Fruit fly (Drosophila melanogaster): ENCODE results near the gene tld.
A peak's percentile ranks its signal among the peaks of the same experiment; 100 is the strongest.

The tld gene

dm6 chr3R:24787042-24787565 lies 37.6 kb downstream of the tld start, which contains the start of gene CG5805 (continued):
- TF ChIP-seq phol (tag; optimal IDR thresholded peaks at IDR 0.05) (peak; percentile 88), B-H2 (GFP tag; optimal IDR thresholded peaks at IDR 0.05) (peak; percentile 86), Taf1 (GFP tag; IDR thresholded peaks at IDR 0.05) (peak; percentile 30; the same call in 1 of the 2 replicates), CG13775 (GFP tag; optimal IDR thresholded peaks at IDR 0.05) (peak; percentile 93), cg (GFP tag; optimal IDR thresholded peaks at IDR 0.05) (no peak), Atf3 (GFP tag; optimal IDR thresholded peaks at IDR 0.05) (peak; percentile 47), Oaz (GFP tag; IDR thresholded peaks at IDR 0.05) (peak; percentile 55), nerfin-1 (tag; optimal IDR thresholded peaks at IDR 0.05) (peak; percentile 75), sim (GFP tag; IDR thresholded peaks at IDR 0.05) (peak; percentile 48; the same call in 1 of the 2 replicates), lola (GFP tag; optimal IDR thresholded peaks at IDR 0.05) (no peak), CG3163 (GFP tag; optimal IDR thresholded peaks at IDR 0.05) (peak; percentile 85), p53 (GFP tag; optimal IDR thresholded peaks at IDR 0.05) (peak; percentile 54), emc (GFP tag; optimal IDR thresholded peaks at IDR 0.05) (peak; percentile 81), unc-4 (GFP tag; IDR thresholded peaks at IDR 0.05; ENCODE audit: partially characterized antibody) (no peak), ara (GFP tag; IDR thresholded peaks at IDR 0.05) (peak; percentile 73), ranshi (GFP tag; IDR thresholded peaks at IDR 0.05) (peak; percentile 79), CG11398 (GFP tag; optimal IDR thresholded peaks at IDR 0.05) (peak; percentile 73), CG2120 (GFP tag; optimal IDR thresholded peaks at IDR 0.05) (peak; percentile 59), GATAe (GFP tag; conservative IDR thresholded peaks at IDR 0.05) (peak; percentile 60), scrt (GFP tag; optimal IDR thresholded peaks at IDR 0.05) (peak; percentile 81), pita (GFP tag; optimal IDR thresholded peaks at IDR 0.05) (peak; percentile 64), CG18764 (GFP tag; optimal IDR thresholded peaks at IDR 0.05) (peak; percentile 75), CG12155 (GFP tag; optimal IDR thresholded peaks at IDR 0.05) (peak; percentile 63), NK7.1 (GFP tag; optimal IDR thresholded peaks at IDR 0.05) (peak; percentile 70), CrebB (tag; optimal IDR thresholded peaks at IDR 0.05) (peak; percentile 77), jumu (GFP tag; optimal IDR thresholded peaks at IDR 0.05) (peak; percentile 17), CG17361 (GFP tag; IDR thresholded peaks at IDR 0.05) (peak; percentile 88), H15 (GFP tag; IDR thresholded peaks at IDR 0.05) (peak; percentile 86), CG12744 (GFP tag; optimal IDR thresholded peaks at IDR 0.05) (peak; percentile 63), H2.0 (GFP tag; IDR thresholded peaks at IDR 0.05) (peak; percentile 82), HHEX (GFP tag; optimal IDR thresholded peaks at IDR 0.05) (peak; percentile 93), bsh (GFP tag; optimal IDR thresholded peaks at IDR 0.05) (peak in 1 of 2 experiments; percentile 72), CG5180 (GFP tag; optimal IDR thresholded peaks at IDR 0.05) (peak; percentile 56), ERR (GFP tag; optimal IDR thresholded peaks at IDR 0.05) (peak; percentile 43), CG11247 (GFP tag; IDR thresholded peaks at IDR 0.05) (peak; percentile 79), Blimp-1 (GFP tag; optimal IDR thresholded peaks at IDR 0.05) (peak; percentile 53), pfk (GFP tag; optimal IDR thresholded peaks at IDR 0.05) (peak; percentile 50), CG11093 (GFP tag; IDR thresholded peaks at IDR 0.05) (peak; percentile 14; the same call in 1 of the 3 replicates), CG17568 (GFP tag; optimal IDR thresholded peaks at IDR 0.05) (no peak), CG17912 (GFP tag; optimal IDR thresholded peaks at IDR 0.05) (peak; percentile 87), CG7839 (tag; optimal IDR thresholded peaks at IDR 0.05) (peak; percentile 81), Xbp1 (GFP tag; optimal IDR thresholded peaks at IDR 0.05) (peak; percentile 81), Ssrp (tag; optimal IDR thresholded peaks at IDR 0.05) (peak; percentile 58), CG31388 (GFP tag; optimal IDR thresholded peaks at IDR 0.05) (peak; percentile 16), aop (GFP tag; IDR thresholded peaks at IDR 0.05) (no peak), CG4328 (GFP tag; optimal IDR thresholded peaks at IDR 0.05) (peak; percentile 83), en (GFP tag; optimal IDR thresholded peaks at IDR 0.05) (peak; percentile 51), CG6791 (GFP tag; IDR thresholded peaks at IDR 0.05; ENCODE audit: partially characterized antibody) (peak; percentile 43; the same call in 2 of the 3 replicates), CG1832 (GFP tag; optimal IDR thresholded peaks at IDR 0.05) (no peak), btn (GFP tag; optimal IDR thresholded peaks at IDR 0.05) (peak; percentile 37)

Data from whole organism, embryonic.